Worm (Caenorhabditis elegans) whole organism, L3 larva: ENCODE results near the gene sto-3.

ENCODE experiments used
- R02D3.7 ChIP-seq: fragments of 150-350 bp; optimal IDR thresholded peaks from 2 replicates; lab custom pipeline; 2014; ENCODE audit warnings: missing biosample characterization, missing genetic modification characterization
- ZK546.5 ChIP-seq: sonication (generic microtip); optimal IDR thresholded peaks from 2 replicates; lab custom pipeline; 2017; ENCODE audit warnings: missing biosample characterization, missing genetic modification characterization
- ceh-16 ChIP-seq: sonication (generic microtip); optimal IDR thresholded peaks from 2 replicates; lab custom pipeline; 2017; ENCODE audit warnings: missing biosample characterization, missing genetic modification characterization
- egl-5 ChIP-seq: fragments of 150-350 bp; optimal IDR thresholded peaks from 2 replicates; lab custom pipeline; 2017; ENCODE audit warnings: missing biosample characterization, missing genetic modification reagents, missing genetic modification characterization, inconsistent platforms
- elt-1 ChIP-seq: fragments of 150-350 bp; optimal IDR thresholded peaks from 2 replicates; lab custom pipeline; 2014; ENCODE audit warnings: missing biosample characterization, missing genetic modification characterization
- elt-2 ChIP-seq: sonication (generic microtip); optimal IDR thresholded peaks from 2 replicates; lab custom pipeline; 2016; ENCODE audit warnings: missing genetic modification reagents, mild to moderate bottlenecking, missing genetic modification characterization, missing compliant biosample characterization
- elt-3 ChIP-seq, 3 experiments: fragments of 150-350 bp in 1 of 3; sonication (generic microtip) in 2 of 3; optimal IDR thresholded peaks; 2 replicates in 2 of 3; 4 replicates in 1 of 3; lab custom pipeline; 2014 to 2017; ENCODE audit warnings: missing biosample characterization in 3 of 3, missing genetic modification characterization in 3 of 3
- fkh-10 ChIP-seq: sonication (generic microtip); optimal IDR thresholded peaks from 2 replicates; lab custom pipeline; 2017; ENCODE audit warnings: missing biosample characterization, missing genetic modification reagents, missing genetic modification characterization
- fkh-2 ChIP-seq: fragments of 150-350 bp; optimal IDR thresholded peaks from 2 replicates; lab custom pipeline; 2014; ENCODE audit warnings: missing biosample characterization, missing genetic modification reagents, missing genetic modification characterization
- fos-1 ChIP-seq: fragments of 150-350 bp; optimal IDR thresholded peaks from 2 replicates; lab custom pipeline; 2014; ENCODE audit warnings: missing biosample characterization, missing genetic modification characterization
- hmg-11 ChIP-seq: sonication (generic microtip); optimal IDR thresholded peaks from 2 replicates; lab custom pipeline; 2016; ENCODE audit warnings: missing genetic modification characterization, missing compliant biosample characterization
- lin-15B ChIP-seq: fragments of 150-350 bp; optimal IDR thresholded peaks from 2 replicates; lab custom pipeline; 2014; ENCODE audit warnings: missing biosample characterization, missing genetic modification characterization
- lin-39 ChIP-seq: fragments of 150-350 bp; optimal IDR thresholded peaks from 2 replicates; lab custom pipeline; 2018; ENCODE audit warnings: missing biosample characterization, missing genetic modification reagents, missing genetic modification characterization
- lsy-12 ChIP-seq: sonication (generic microtip); optimal IDR thresholded peaks from 2 replicates; lab custom pipeline; 2016; ENCODE audit warnings: mild to moderate bottlenecking, missing genetic modification characterization, missing compliant biosample characterization
- mdl-1 ChIP-seq: fragments of 150-350 bp; optimal IDR thresholded peaks from 2 replicates; lab custom pipeline; 2014; ENCODE audit warnings: missing biosample characterization, missing genetic modification characterization
- mml-1 ChIP-seq: fragments of 150-350 bp; sonication (generic microtip); optimal IDR thresholded peaks from 3 replicates; lab custom pipeline; 2014; ENCODE audit warnings: missing biosample characterization, missing genetic modification characterization
- nfya-1 ChIP-seq: sonication (generic microtip); optimal IDR thresholded peaks from 2 replicates; lab custom pipeline; 2017; ENCODE audit warnings: missing genetic modification characterization, mild to moderate bottlenecking, missing compliant biosample characterization, antibody characterized with exemption, moderate library complexity; ENCODE audit not compliant: insufficient read depth
- nhr-11 ChIP-seq: fragments of 150-350 bp; optimal IDR thresholded peaks from 2 replicates; lab custom pipeline; 2014; ENCODE audit warnings: missing biosample characterization, missing genetic modification characterization
- nhr-12 ChIP-seq: fragments of 150-350 bp; optimal IDR thresholded peaks from 2 replicates; lab custom pipeline; 2014; ENCODE audit warnings: missing biosample characterization, missing genetic modification characterization
- nhr-23 ChIP-seq: fragments of 150-350 bp; optimal IDR thresholded peaks from 2 replicates; lab custom pipeline; 2014; ENCODE audit warnings: missing biosample characterization, missing genetic modification reagents, missing genetic modification characterization
- nhr-237 ChIP-seq: fragments of 150-350 bp; optimal IDR thresholded peaks from 2 replicates; lab custom pipeline; 2014; ENCODE audit warnings: missing biosample characterization, missing genetic modification characterization
- nhr-25 ChIP-seq: sonication (generic microtip); optimal IDR thresholded peaks from 2 replicates; lab custom pipeline; 2017; ENCODE audit warnings: missing biosample characterization, missing genetic modification characterization
- nhr-43 ChIP-seq: sonication (generic microtip); optimal IDR thresholded peaks from 2 replicates; lab custom pipeline; 2016; ENCODE audit warnings: mild to moderate bottlenecking, missing genetic modification characterization, missing compliant biosample characterization; ENCODE audit not compliant: poor library complexity, severe bottlenecking
- pha-4 ChIP-seq: fragments of 150-350 bp; optimal IDR thresholded peaks from 2 replicates; lab custom pipeline; 2014; ENCODE audit warnings: missing biosample characterization, missing genetic modification reagents, missing genetic modification characterization
- pqm-1 ChIP-seq: fragments of 150-350 bp; optimal IDR thresholded peaks from 2 replicates; lab custom pipeline; 2017; ENCODE audit warnings: missing biosample characterization, missing genetic modification characterization, inconsistent platforms
- sea-2 ChIP-seq: fragments of 150-350 bp; sonication (generic microtip); optimal IDR thresholded peaks from 4 replicates; lab custom pipeline; 2014; ENCODE audit warnings: missing biosample characterization, missing genetic modification reagents, missing genetic modification characterization
- snpc-4 ChIP-seq: fragments of 150-350 bp; optimal IDR thresholded peaks from 2 replicates; lab custom pipeline; 2014; ENCODE audit warnings: missing biosample characterization, missing genetic modification characterization
- tbx-2 ChIP-seq: sonication (generic microtip); optimal IDR thresholded peaks from 2 replicates; lab custom pipeline; 2016; ENCODE audit warnings: mild to moderate bottlenecking, missing genetic modification characterization, missing compliant biosample characterization
- unc-39 ChIP-seq: sonication (generic microtip); optimal IDR thresholded peaks from 4 replicates; lab custom pipeline; 2017; ENCODE audit warnings: missing biosample characterization, missing genetic modification characterization
- unc-62 ChIP-seq: fragments of 150-350 bp; sonication (generic microtip); optimal IDR thresholded peaks from 4 replicates; lab custom pipeline; 2014; ENCODE audit warnings: missing biosample characterization, missing genetic modification reagents, missing genetic modification characterization
- zag-1 ChIP-seq: fragments of 150-350 bp; optimal IDR thresholded peaks from 2 replicates; lab custom pipeline; 2014; ENCODE audit warnings: missing biosample characterization, missing genetic modification characterization
- ztf-4 ChIP-seq: fragments of 150-350 bp; optimal IDR thresholded peaks from 2 replicates; lab custom pipeline; 2014; ENCODE audit warnings: missing biosample characterization, missing genetic modification characterization

sto-3 gene

ce11 chrX:11647165-11647564 is 25.3 kb upstream of the sto-3 start, which contains the start of gene T04F8.8:
TSS of gene T04F8.8 (plus strand) at chrX:11647465.
- TF ChIP-seq nhr-23 (tag; lab: Kevin White, UChicago) = peak; percentile 19
- TF ChIP-seq egl-5 (tag; lab: Kevin White, UChicago) = no peak

- TF ChIP-seq elt-2 (tag; lab: Kevin White, UChicago) (peak; percentile 42), zag-1 (no peak), tbx-2 (tag; lab: Kevin White, UChicago) (peak; percentile 5), fos-1 (no peak), nhr-43 (tag; lab: Kevin White, UChicago) (peak; percentile 64), hmg-11 (tag; lab: Kevin White, UChicago) (peak; percentile 12), nhr-23 (tag; lab: Kevin White, UChicago) (peak; percentile 50)
Observed at ce11 chrX:11645517-11645916, 23.6 kb upstream of the sto-3 start.

- TF ChIP-seq lin-39 (tag; lab: Kevin White, UChicago) (peak; percentile 60), R02D3.7 (tag; lab: Kevin White, UChicago) (peak; percentile 7), nhr-25 (tag; lab: Kevin White, UChicago) (peak; percentile 77), snpc-4 (tag; lab: Kevin White, UChicago) (peak; percentile 22), hmg-11 (tag; lab: Kevin White, UChicago) (peak; percentile 47), elt-1 (tag; lab: Kevin White, UChicago) (peak; percentile 5), tbx-2 (tag; lab: Kevin White, UChicago) (peak; percentile 39), nfya-1 (tag; lab: Kevin White, UChicago) (peak; percentile 33), lsy-12 (peak; percentile 85), nhr-43 (tag; lab: Kevin White, UChicago) (peak; percentile 50)
- TF ChIP-seq, all 47 proteins: peak for 10; not testable (repeated sequence) for 37
Observed at ce11 chrX:11643767-11644235, 21.9 kb upstream of the sto-3 start, which contains the start of gene sto-4. TSS of gene sto-4 (plus strand) at chrX:11644126.

- no peak for TF ChIP-seq fos-1
- TF ChIP-seq mml-1 (tag; lab: Kevin White, UChicago) = no peak
- no peak for TF ChIP-seq nhr-43 (tag; lab: Kevin White, UChicago)
- TF ChIP-seq pqm-1 (tag; lab: Kevin White, UChicago) = no peak
- TF ChIP-seq, all 47 proteins: peak for 0
Observed at ce11 chrX:11641562-11641961, 19.7 kb upstream of the sto-3 start.

ce11 chrX:11640463-11640995 is 18.6 kb upstream of the sto-3 start:
- TF ChIP-seq nhr-237 (tag; lab: Kevin White, UChicago) (no peak), unc-39 (no peak), fkh-10 (GFP tag; lab: Kevin White, UChicago) (peak; percentile 69), ceh-16 (no peak), fkh-2 (tag; lab: Kevin White, UChicago) (no peak), lin-39 (tag; lab: Kevin White, UChicago) (peak; percentile 47), elt-2 (tag; lab: Kevin White, UChicago) (no peak), unc-62 (GFP tag; lab: Kevin White, UChicago) (peak; percentile 23), nfya-1 (tag; lab: Kevin White, UChicago) (peak; percentile 17), elt-1 (tag; lab: Kevin White, UChicago) (no peak), lsy-12 (no peak)

- TF ChIP-seq mdl-1 (tag; lab: Kevin White, UChicago) (no peak), nhr-11 (no peak), R02D3.7 (tag; lab: Kevin White, UChicago) (no peak), snpc-4 (tag; lab: Kevin White, UChicago) (no peak)
Observed at ce11 chrX:11638987-11639386, 17.1 kb upstream of the sto-3 start.

ce11 chrX:11637721-11638120 is 15.8 kb upstream of the sto-3 start:
- TF ChIP-seq pha-4 (tag; lab: Kevin White, UChicago) (no peak), tbx-2 (tag; lab: Kevin White, UChicago) (no peak), mdl-1 (tag; lab: Kevin White, UChicago) (no peak), elt-3 (tag; optimal IDR thresholded peaks at IDR 0.05; lab: Kevin White, UChicago) (no peak), ztf-4 (tag; lab: Kevin White, UChicago) (no peak), sea-2 (GFP tag; lab: Kevin White, UChicago) (no peak), R02D3.7 (tag; lab: Kevin White, UChicago) (no peak), nhr-12 (no peak), lin-15B (no peak), mml-1 (tag; lab: Kevin White, UChicago) (no peak), nhr-25 (tag; lab: Kevin White, UChicago) (no peak), egl-5 (tag; lab: Kevin White, UChicago) (no peak), pqm-1 (tag; lab: Kevin White, UChicago) (no peak), ZK546.5 (tag; lab: Kevin White, UChicago) (no peak)
